Worm (Caenorhabditis elegans): ENCODE results near the gene clip-1.

DNA sequence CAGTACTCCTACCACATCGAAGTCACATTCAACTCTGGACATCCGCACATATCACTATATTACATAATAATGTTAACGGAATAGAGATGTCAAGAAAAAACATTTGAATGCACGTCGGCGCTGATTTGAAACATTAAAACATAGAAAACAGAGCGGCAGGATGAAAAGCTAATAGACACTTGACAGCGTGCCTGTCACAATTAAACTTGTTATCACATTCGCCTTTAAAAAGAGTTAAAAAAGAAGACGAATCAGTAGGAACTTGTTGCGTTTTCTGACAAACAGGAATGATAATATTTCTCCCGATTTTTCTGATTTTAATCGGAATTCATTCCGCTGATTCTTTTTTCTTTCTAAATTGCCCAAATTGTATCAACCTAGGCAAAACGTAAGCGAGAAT is 48.7 kb upstream of the clip-1 start:
- TF ChIP-seq fkh-10 (GFP tag; optimal IDR thresholded peaks at IDR 0.05), result no peak
- TF ChIP-seq nhr-25 (tag; optimal IDR thresholded peaks at IDR 0.05), result no peak
- TF ChIP-seq ztf-11 (tag; optimal IDR thresholded peaks at IDR 0.05), result no peak
- no peak for TF ChIP-seq mdl-1 (tag; optimal IDR thresholded peaks at IDR 0.05)
- TF ChIP-seq pqm-1 (tag; optimal IDR thresholded peaks at IDR 0.05), result no peak
- TF ChIP-seq ceh-9 (tag; optimal IDR thresholded peaks at IDR 0.05), result no peak
- TF ChIP-seq nhr-28 (tag; optimal IDR thresholded peaks at IDR 0.05), result no peak
- no peak for TF ChIP-seq skn-1 (tag; optimal IDR thresholded peaks at IDR 0.05)
- TF ChIP-seq daf-12 (tag; optimal IDR thresholded peaks at IDR 0.05), result no peak
